Fruit fly (Drosophila melanogaster) whole organism, embryonic: ENCODE data around the gene CG5021.

Experiments
- CG3065 ChIP-seq: fragments of 200-800 bp; sonication (Bioruptor generic); optimal IDR thresholded peaks from 2 replicates; lab custom pipeline; 2016; ENCODE audit warnings: missing biosample characterization, missing genetic modification characterization
- CG31388 ChIP-seq: fragments of 200-800 bp; sonication (Bioruptor generic); optimal IDR thresholded peaks from 2 replicates; lab custom pipeline; 2016; ENCODE audit warnings: missing biosample characterization, missing genetic modification characterization
- CG6854 ChIP-seq: fragments of 200-800 bp; sonication (Bioruptor generic); optimal IDR thresholded peaks from 3 replicates; lab custom pipeline; 2017; ENCODE audit warnings: missing biosample characterization, mild to moderate bottlenecking, missing genetic modification characterization
- CkIIα-i1 ChIP-seq: fragments of 200-800 bp; sonication (Bioruptor generic); IDR thresholded peaks from 2 replicates; pipeline ENCODE4 v1.3.6; 2022; ENCODE audit warnings: missing biosample characterization, missing genetic modification characterization
- Dp ChIP-seq: fragments of 200-800 bp; sonication (Bioruptor generic); optimal IDR thresholded peaks from 2 replicates; lab custom pipeline; 2018; ENCODE audit warnings: missing biosample characterization, mild to moderate bottlenecking, missing genetic modification characterization, moderate library complexity
- ato ChIP-seq: fragments of 200-800 bp; sonication (Bioruptor generic); IDR thresholded peaks from 2 replicates; pipeline ENCODE4 v1.3.6; 2022; ENCODE audit warnings: missing biosample characterization, missing genetic modification characterization; ENCODE audit not compliant: partially characterized antibody
- corto ChIP-seq: fragments of 200-800 bp; sonication (Bioruptor generic); optimal IDR thresholded peaks from 2 replicates; lab custom pipeline; 2016; ENCODE audit warnings: missing biosample characterization, mild to moderate bottlenecking, missing genetic modification characterization, moderate library complexity
- h ChIP-seq: fragments of >200 bp; optimal IDR thresholded peaks from 2 replicates; lab custom pipeline; 2017
- jigr1 ChIP-seq: fragments of 200-800 bp; sonication (Bioruptor generic); IDR thresholded peaks from 3 replicates; pipeline ENCODE4 v1.3.6; 2022; ENCODE audit warnings: missing biosample characterization, missing genetic modification characterization
- wor ChIP-seq: fragments of 200-800 bp; sonication (Bioruptor generic); IDR thresholded peaks from 2 replicates; pipeline ENCODE4 v1.3.6; 2022; ENCODE audit warnings: missing biosample characterization, missing genetic modification characterization

DNA sequence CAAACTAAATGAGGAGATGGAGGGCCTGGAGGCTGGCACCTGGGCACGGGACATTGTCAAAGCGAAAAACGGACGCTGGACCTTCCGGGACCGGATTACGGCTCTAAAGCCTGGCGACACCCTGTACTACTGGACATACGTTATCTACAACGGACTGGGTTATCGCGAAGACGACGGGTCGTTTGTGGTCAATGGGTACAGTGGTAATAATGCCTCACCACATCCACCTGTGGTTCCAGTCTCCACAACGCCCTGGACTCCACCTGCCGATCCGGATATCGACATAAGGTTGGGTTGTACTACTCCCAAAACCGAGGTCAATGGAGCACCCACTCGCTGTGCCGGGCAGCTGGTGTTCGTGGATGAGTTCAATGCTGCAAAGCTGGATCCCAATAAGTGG, 11.4 kb upstream of the CG5021 start:
- TF ChIP-seq CG6854 (GFP tag; lab: Kevin White, UChicago) (no peak), h (lab: Kevin White, UChicago) (no peak), CG31388 (GFP tag; lab: Kevin White, UChicago) (no peak), jigr1 (no peak), Dp (GFP tag; lab: Kevin White, UChicago) (no peak), wor (GFP tag; lab: Robert Waterston, UW) (no peak), ato (GFP tag; lab: Robert Waterston, UW) (no peak), corto (GFP tag; lab: Kevin White, UChicago) (no peak), CG3065 (no peak), CkIIα-i1 (GFP tag; lab: Robert Waterston, UW) (no peak)
